Fruit fly (Drosophila melanogaster): Measurements from ENCODE around the gene CG15390.

DNA sequence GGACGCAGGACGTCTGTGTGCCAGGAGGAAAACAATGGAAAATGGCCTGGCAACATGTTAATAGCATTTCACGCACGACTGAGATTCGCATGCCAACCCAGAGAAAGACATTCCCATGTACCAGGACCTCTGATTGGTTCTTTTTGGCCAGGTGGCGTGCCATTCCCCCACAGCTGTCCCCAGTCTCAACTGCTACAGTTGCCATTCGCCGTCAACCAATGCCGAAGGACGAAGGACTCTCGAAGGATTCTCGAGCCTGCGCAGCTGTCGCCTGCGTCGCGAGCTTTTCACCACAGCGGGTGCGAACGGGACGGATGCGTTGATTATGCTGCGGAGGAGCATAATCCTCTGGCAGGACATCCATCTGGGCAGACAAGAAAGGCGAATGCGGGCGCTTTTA is 25.4 kb downstream of the CG15390 start, which contains the start of gene VGlut:
- no peak for TF ChIP-seq CTCF (optimal IDR thresholded peaks at IDR 0.05)
- no peak for TF ChIP-seq CG8478 (optimal IDR thresholded peaks at IDR 0.05)
